Worm (Caenorhabditis elegans): Measurements from ENCODE around the gene D2096.7.

The D2096.7 gene

ce11 chrIV:8378280-8378679 is 850 bp upstream of the D2096.7 start:
- no peak for TF ChIP-seq fax-1 (tag; optimal IDR thresholded peaks at IDR 0.05)
- TF ChIP-seq pag-3 (tag; optimal IDR thresholded peaks at IDR 0.05; ENCODE audit: borderline replicate concordance), result no peak
- TF ChIP-seq nhr-11 (tag; optimal IDR thresholded peaks at IDR 0.05), result no peak
- TF ChIP-seq C08G9.2 (tag; optimal IDR thresholded peaks at IDR 0.05), result no peak
- no peak for TF ChIP-seq mec-3 (tag; optimal IDR thresholded peaks at IDR 0.05; ENCODE audit: borderline replicate concordance)
- TF ChIP-seq ceh-14 (tag; optimal IDR thresholded peaks at IDR 0.05), result no peak
- TF ChIP-seq hlh-30 (tag; optimal IDR thresholded peaks at IDR 0.05; ENCODE audit: insufficient read depth), result no peak
- no peak for TF ChIP-seq elt-2 (tag; optimal IDR thresholded peaks at IDR 0.05)
- TF ChIP-seq hlh-8 (tag; optimal IDR thresholded peaks at IDR 0.05), result no peak
- TF ChIP-seq ref-2 (tag; optimal IDR thresholded peaks at IDR 0.05), result no peak
- TF ChIP-seq ttx-3 (tag; optimal IDR thresholded peaks at IDR 0.05), result no peak
- no peak for TF ChIP-seq dve-1 (tag; optimal IDR thresholded peaks at IDR 0.05)
- no peak for TF ChIP-seq sox-4 (tag; optimal IDR thresholded peaks at IDR 0.05)
- TF ChIP-seq dmd-4 (tag; optimal IDR thresholded peaks at IDR 0.05; ENCODE audit: borderline replicate concordance), result no peak
- TF ChIP-seq ceh-30 (tag; optimal IDR thresholded peaks at IDR 0.05), result no peak
- no peak for TF ChIP-seq pat-9 (tag; optimal IDR thresholded peaks at IDR 0.05)
- no peak for TF ChIP-seq ceh-18 (tag; optimal IDR thresholded peaks at IDR 0.05)
- TF ChIP-seq pha-2 (tag; optimal IDR thresholded peaks at IDR 0.05), result no peak
- no peak for TF ChIP-seq ceh-34 (tag; optimal IDR thresholded peaks at IDR 0.05)

ce11 chrIV:8376923-8377322 is 507 bp downstream of the D2096.7 start:
- TF ChIP-seq npax-4 (tag; optimal IDR thresholded peaks at IDR 0.05) (no peak), ceh-18 (tag; optimal IDR thresholded peaks at IDR 0.05) (no peak)

- TF ChIP-seq nfya-1 (tag; optimal IDR thresholded peaks at IDR 0.05) (peak; percentile 67), unc-42 (tag; optimal IDR thresholded peaks at IDR 0.05) (peak; percentile 61), unc-86 (tag; optimal IDR thresholded peaks at IDR 0.05) (peak; percentile 84), fax-1 (tag; optimal IDR thresholded peaks at IDR 0.05) (peak; percentile 66), hlh-6 (tag; optimal IDR thresholded peaks at IDR 0.05) (peak; percentile 89), lim-6 (tag; optimal IDR thresholded peaks at IDR 0.05) (no peak), ceh-14 (tag; optimal IDR thresholded peaks at IDR 0.05) (peak; percentile 62), pha-4 (tag; optimal IDR thresholded peaks at IDR 0.05) (no peak), tbx-2 (tag; optimal IDR thresholded peaks at IDR 0.05) (peak; percentile 86), elt-2 (tag; optimal IDR thresholded peaks at IDR 0.05) (peak; percentile 94), unc-55 (GFP tag; optimal IDR thresholded peaks at IDR 0.05) (peak; percentile 65), zip-5 (tag; optimal IDR thresholded peaks at IDR 0.05) (peak; percentile 70), ceh-22 (tag; optimal IDR thresholded peaks at IDR 0.05) (no peak), che-1 (tag; optimal IDR thresholded peaks at IDR 0.05) (peak; percentile 86), ceh-19 (GFP tag; optimal IDR thresholded peaks at IDR 0.05) (peak; percentile 75), nhr-232 (tag; optimal IDR thresholded peaks at IDR 0.05) (peak; percentile 82), hlh-15 (tag; optimal IDR thresholded peaks at IDR 0.05) (peak; percentile 67), mec-3 (tag; optimal IDR thresholded peaks at IDR 0.05; ENCODE audit: borderline replicate concordance) (no peak), hlh-30 (tag; optimal IDR thresholded peaks at IDR 0.05; ENCODE audit: insufficient read depth) (peak; percentile 56), sox-4 (tag; optimal IDR thresholded peaks at IDR 0.05) (peak; percentile 78), ztf-16 (tag; optimal IDR thresholded peaks at IDR 0.05) (peak; percentile 82), nhr-11 (tag; optimal IDR thresholded peaks at IDR 0.05) (no peak), F13H6.1 (tag; optimal IDR thresholded peaks at IDR 0.05) (peak; percentile 64), ahr-1 (tag; optimal IDR thresholded peaks at IDR 0.05) (peak; percentile 33), sdc-2 (tag; optimal IDR thresholded peaks at IDR 0.05) (peak; percentile 77), sox-2 (GFP tag; IDR thresholded peaks at IDR 0.05) (peak; percentile 72), C38D4.7 (GFP tag; optimal IDR thresholded peaks at IDR 0.05) (peak; percentile 87), pag-3 (tag; optimal IDR thresholded peaks at IDR 0.05; ENCODE audit: borderline replicate concordance) (peak; percentile 39), ceh-34 (tag; optimal IDR thresholded peaks at IDR 0.05) (peak; percentile 87), pqm-1 (tag; optimal IDR thresholded peaks at IDR 0.05) (peak; percentile 16), fkh-10 (GFP tag; optimal IDR thresholded peaks at IDR 0.05) (peak; percentile 73), Y22D7AL.16 (tag; optimal IDR thresholded peaks at IDR 0.05) (peak; percentile 70), hlh-8 (tag; optimal IDR thresholded peaks at IDR 0.05) (peak; percentile 66), unc-3 (GFP tag; conservative IDR thresholded peaks at IDR 0.05) (peak; percentile 65; the same call in 1 of the 2 replicates), unc-3 (tag; optimal IDR thresholded peaks at IDR 0.05) (peak; percentile 79), ceh-48 (tag; optimal IDR thresholded peaks at IDR 0.05) (peak; percentile 77), pros-1 (tag; optimal IDR thresholded peaks at IDR 0.05) (peak; percentile 49), ceh-18 (tag; optimal IDR thresholded peaks at IDR 0.05) (peak; percentile 59), ceh-2 (tag; optimal IDR thresholded peaks at IDR 0.05) (peak; percentile 77)
Observed at ce11 chrIV:8375381-8375780, 2.0 kb downstream of the D2096.7 start.
